Worm (Caenorhabditis elegans) whole organism, L4 larva: ENCODE data around the gene tsr-2.
A peak's percentile ranks its signal among the peaks of the same experiment; 100 is the strongest.

Experiments used
- Y48G9A.11 ChIP-seq: fragments of 200-800 bp; sonication (Bioruptor generic); IDR thresholded peaks from 2 replicates; pipeline ENCODE4 v1.3.6; 2022; ENCODE audit warnings: missing genetic modification reagents, missing genetic modification characterization, missing compliant biosample characterization
- ZK337.2 ChIP-seq: fragments of 200-800 bp; sonication (Bioruptor generic); IDR thresholded peaks from 2 replicates; pipeline ENCODE4 v1.3.6; 2022; ENCODE audit warnings: missing genetic modification reagents, missing genetic modification characterization, missing compliant biosample characterization
- aly-2 ChIP-seq: sonication (generic microtip); optimal IDR thresholded peaks from 2 replicates; lab custom pipeline; 2018; ENCODE audit warnings: missing biosample characterization, missing genetic modification characterization
- jun-1 ChIP-seq: fragments of 150-350 bp; optimal IDR thresholded peaks from 2 replicates; lab custom pipeline; 2014; ENCODE audit warnings: missing biosample characterization, missing genetic modification reagents, missing genetic modification characterization
- mdl-1 ChIP-seq, 2 experiments: fragments of 150-350 bp in 1 of 2; sonication (generic microtip) in 1 of 2; optimal IDR thresholded peaks; 2 replicates each; lab custom pipeline; 2014 to 2017; ENCODE audit warnings: missing biosample characterization in 2 of 2, missing genetic modification characterization in 2 of 2
- nhr-28 ChIP-seq: fragments of 150-350 bp; optimal IDR thresholded peaks from 2 replicates; lab custom pipeline; 2014; ENCODE audit warnings: missing biosample characterization, missing genetic modification characterization
- pha-4 ChIP-seq, 2 experiments: fragments of 150-350 bp in 1 of 2; fragments of 200-800 bp in 1 of 2; sonication (Bioruptor generic) in 1 of 2; IDR thresholded peaks in 1 of 2; optimal IDR thresholded peaks in 1 of 2; 2 replicates each; pipeline versions ENCODE4 v1.3.6 to Lab custom; 2014 to 2022; ENCODE audit warnings: missing genetic modification characterization in 2 of 2, missing genetic modification reagents in 2 of 2, missing biosample characterization in 1 of 2, missing compliant biosample characterization in 1 of 2
- spr-1 ChIP-seq: sonication (generic microtip); optimal IDR thresholded peaks from 2 replicates; lab custom pipeline; 2016; ENCODE audit warnings: mild to moderate bottlenecking, missing genetic modification characterization, missing compliant biosample characterization
- unc-130 ChIP-seq: sonication (generic microtip); optimal IDR thresholded peaks from 2 replicates; lab custom pipeline; 2016; ENCODE audit warnings: missing genetic modification reagents, missing genetic modification characterization, missing compliant biosample characterization

DNA sequence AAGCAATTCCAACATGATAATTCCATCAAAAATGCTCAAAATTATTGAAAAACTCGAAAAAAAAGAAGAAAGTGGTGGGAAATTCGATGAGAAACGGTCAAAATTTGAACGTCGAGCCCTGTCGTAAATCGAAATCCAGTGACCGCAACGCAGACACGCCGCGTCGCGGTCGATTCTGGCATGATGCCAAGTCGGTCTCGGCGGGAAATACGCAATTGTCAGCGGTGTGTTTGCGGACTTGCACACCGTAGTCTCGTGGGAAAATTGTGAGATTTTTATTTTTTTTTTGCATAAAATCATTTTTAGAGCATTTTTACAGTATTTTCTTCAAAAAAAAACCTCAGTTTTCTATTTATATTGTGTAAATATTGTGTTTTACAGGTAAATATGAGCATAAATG lies at the start of gene tsr-2:
- TF ChIP-seq unc-130 (GFP tag; lab: Kevin White, UChicago) (peak; percentile 41), ZK337.2 (GFP tag; lab: Robert Waterston, UW) (no peak), aly-2 (tag; lab: Kevin White, UChicago) (no peak), pha-4 (GFP tag; IDR thresholded peaks at IDR 0.05; lab: Robert Waterston, UW) (peak; percentile 86), pha-4 (tag; optimal IDR thresholded peaks at IDR 0.05; lab: Kevin White, UChicago) (no peak), mdl-1 (tag; optimal IDR thresholded peaks at IDR 0.05; lab: Kevin White, UChicago) (peak in 1 of 2 experiments; percentile 76), spr-1 (tag; lab: Kevin White, UChicago) (peak; percentile 25), jun-1 (tag; lab: Kevin White, UChicago) (peak; percentile 29), nhr-28 (tag; lab: Kevin White, UChicago) (peak; percentile 62), Y48G9A.11 (GFP tag; lab: Robert Waterston, UW) (peak; percentile 42; the same call in 1 of the 2 replicates)
